Worm (Caenorhabditis elegans): Measurements from ENCODE around the gene F42A8.1.

F42A8.1 gene

DNA sequence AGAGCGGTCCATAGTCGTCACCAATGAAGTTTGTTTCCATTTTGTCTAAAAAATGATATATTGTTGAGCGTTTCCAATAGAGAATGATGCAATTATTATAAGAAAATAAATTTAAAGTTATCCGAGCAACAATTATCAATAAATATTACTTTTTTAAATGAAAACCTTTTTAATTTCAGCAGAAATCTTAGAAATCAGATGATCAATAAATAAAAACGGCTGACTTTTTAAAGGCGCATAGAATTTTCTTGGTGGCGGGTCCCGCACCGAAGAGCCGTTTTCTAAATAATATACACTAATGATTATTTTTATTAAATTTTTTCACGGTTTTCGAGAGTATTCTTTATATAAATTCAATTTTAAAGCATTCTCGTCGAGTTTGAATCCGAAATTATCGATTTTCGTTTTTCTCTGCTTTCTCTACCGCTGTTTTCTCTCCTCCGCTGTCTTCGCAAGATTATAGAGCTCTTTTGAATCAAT lies 23.5 kb downstream of the F42A8.1 start, which contains the start of gene rab-39:
Gene rab-39, minus strand, starts transcription at position 51 of the 480 bp plus-strand sequence.
- TF ChIP-seq lin-32 (GFP tag; optimal IDR thresholded peaks at IDR 0.05) = no peak
- TF ChIP-seq blmp-1 (tag; optimal IDR thresholded peaks at IDR 0.05) = no peak
- TF ChIP-seq ces-1 (GFP tag; optimal IDR thresholded peaks at IDR 0.05) = peak; percentile 74
- TF ChIP-seq sptf-1 (tag; optimal IDR thresholded peaks at IDR 0.05) = no peak
- TF ChIP-seq lin-13 (tag; optimal IDR thresholded peaks at IDR 0.05) = no peak
- no peak for TF ChIP-seq zip-8 (tag; optimal IDR thresholded peaks at IDR 0.05)
- TF ChIP-seq unc-39 (tag; optimal IDR thresholded peaks at IDR 0.05) = no peak
- TF ChIP-seq mep-1 (tag; optimal IDR thresholded peaks at IDR 0.05) = peak; percentile 36
- TF ChIP-seq elt-1 (tag; optimal IDR thresholded peaks at IDR 0.05; ENCODE audit: borderline replicate concordance, insufficient read depth) = no peak
- no peak for TF ChIP-seq tbx-8 (GFP tag; optimal IDR thresholded peaks at IDR 0.05)
- TF ChIP-seq hlh-1 (tag; optimal IDR thresholded peaks at IDR 0.05) = no peak
- TF ChIP-seq mls-2 (tag; optimal IDR thresholded peaks at IDR 0.05) = no peak
- TF ChIP-seq sem-2 (GFP tag; optimal IDR thresholded peaks at IDR 0.05) = no peak
- TF ChIP-seq elt-3 (tag; optimal IDR thresholded peaks at IDR 0.05) = no peak
- no peak for TF ChIP-seq mab-5 (tag; optimal IDR thresholded peaks at IDR 0.05)
- no peak for TF ChIP-seq nhr-28 (tag; optimal IDR thresholded peaks at IDR 0.05)
- no peak for TF ChIP-seq ceh-39 (tag; optimal IDR thresholded peaks at IDR 0.05)
- peak; percentile 12 for TF ChIP-seq lsy-2 (tag; optimal IDR thresholded peaks at IDR 0.05)
- TF ChIP-seq flh-1 (GFP tag; optimal IDR thresholded peaks at IDR 0.05) = no peak
- no peak for TF ChIP-seq snpc-4 (tag; optimal IDR thresholded peaks at IDR 0.05)
- no peak for TF ChIP-seq nhr-12 (tag; optimal IDR thresholded peaks at IDR 0.05)

DNA sequence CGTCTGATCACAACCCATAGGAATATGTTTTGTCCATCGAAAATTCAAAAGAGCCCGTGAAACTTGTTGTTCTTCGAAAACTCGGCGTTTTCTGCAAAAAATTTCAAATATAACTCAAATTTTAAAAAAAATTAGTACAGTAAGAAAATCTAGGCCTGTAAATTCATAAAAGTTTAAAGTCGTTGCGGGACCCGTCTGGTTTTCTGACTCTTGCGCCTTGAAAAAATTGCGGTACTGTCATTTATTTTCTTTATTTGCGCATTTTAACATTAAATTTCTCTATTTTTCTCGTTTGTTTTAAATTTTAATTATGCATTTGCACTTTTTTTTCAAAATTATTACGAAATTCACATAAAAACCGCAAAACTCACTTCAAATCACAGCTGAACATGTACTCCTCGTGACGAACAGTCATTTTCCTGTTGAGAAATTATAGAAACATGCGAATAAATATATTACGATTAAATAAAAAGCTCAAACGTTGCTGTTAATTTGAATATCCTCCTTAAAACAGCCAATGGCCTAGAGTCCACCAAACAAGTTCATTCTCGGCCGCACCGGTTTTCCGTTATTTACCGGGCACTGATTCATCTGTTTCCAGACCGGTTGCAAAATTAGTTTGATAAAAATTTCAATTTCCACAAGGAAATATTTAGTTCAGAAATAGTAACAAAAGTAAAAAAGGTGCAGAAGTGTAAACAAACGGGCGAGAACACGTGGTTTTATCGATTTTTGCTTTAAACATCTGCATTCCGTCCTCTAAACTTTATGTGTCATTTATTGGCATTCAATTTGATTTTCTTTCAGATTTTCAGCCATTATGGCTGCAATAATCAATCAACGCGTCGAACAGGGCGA lies 27.1 kb downstream of the F42A8.1 start, which contains the start of the genes csa-1 and wdfy-2:
Gene csa-1, minus strand, starts transcription at position 669 of the 858 bp plus-strand sequence.
Gene wdfy-2, plus strand, starts transcription at position 808 of the 858 bp plus-strand sequence.
- TF ChIP-seq cnd-1 (tag; optimal IDR thresholded peaks at IDR 0.05) (no peak), ceh-39 (tag; optimal IDR thresholded peaks at IDR 0.05) (no peak)

DNA sequence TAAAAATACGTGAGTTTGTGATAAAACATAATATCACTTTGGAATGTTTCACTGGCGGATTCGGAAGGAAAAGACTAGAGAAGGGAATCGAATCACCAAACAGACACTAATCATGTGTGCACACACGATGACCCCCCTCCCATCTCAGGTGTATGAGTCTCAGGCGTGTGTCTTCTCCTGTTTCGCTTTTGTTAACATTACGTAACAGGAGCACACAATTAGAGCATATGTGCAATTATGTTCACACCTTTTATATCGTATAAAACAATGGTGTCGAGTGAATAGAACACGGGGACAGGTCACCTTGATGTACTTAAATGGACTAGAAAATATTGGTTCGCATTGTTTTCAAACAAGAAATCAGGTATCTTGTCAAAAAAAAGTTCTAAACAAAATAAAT lies 29.6 kb downstream of the F42A8.1 start:
- TF ChIP-seq unc-39 (tag; optimal IDR thresholded peaks at IDR 0.05) (peak; percentile 38), mls-2 (tag; optimal IDR thresholded peaks at IDR 0.05) (no peak), nhr-2 (tag; optimal IDR thresholded peaks at IDR 0.05) (peak; percentile 93), cnd-1 (tag; optimal IDR thresholded peaks at IDR 0.05) (peak; percentile 30), zip-8 (tag; optimal IDR thresholded peaks at IDR 0.05) (peak; percentile 72), blmp-1 (tag; optimal IDR thresholded peaks at IDR 0.05) (no peak), nhr-28 (tag; optimal IDR thresholded peaks at IDR 0.05) (no peak), pha-4 (tag; optimal IDR thresholded peaks at IDR 0.05) (peak; percentile 2)

DNA sequence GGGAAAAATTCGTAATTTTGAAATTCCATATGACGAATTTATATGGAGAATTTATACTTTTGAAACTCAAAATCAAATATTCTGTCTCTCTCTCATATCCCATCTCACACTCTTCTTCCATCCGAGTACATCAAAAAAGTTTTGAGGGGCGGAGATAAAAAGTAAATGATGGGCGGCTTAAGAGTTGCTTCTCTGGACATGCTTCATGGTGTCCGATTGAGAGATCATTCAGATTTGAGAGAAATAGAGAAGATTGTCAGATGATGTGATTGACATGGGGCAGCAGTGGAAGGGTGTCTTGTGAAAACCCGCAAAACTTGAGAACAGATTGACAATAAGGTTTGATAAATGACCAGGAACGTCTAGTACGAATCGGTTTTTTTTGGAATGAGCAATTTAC lies 30.7 kb downstream of the F42A8.1 start:
- TF ChIP-seq unc-39 (tag; optimal IDR thresholded peaks at IDR 0.05) = no peak
- TF ChIP-seq unc-62 (GFP tag; optimal IDR thresholded peaks at IDR 0.05) = peak; percentile 91
- TF ChIP-seq ceh-39 (tag; optimal IDR thresholded peaks at IDR 0.05) = no peak
- TF ChIP-seq ham-2 (GFP tag; optimal IDR thresholded peaks at IDR 0.05) = no peak
- peak; percentile 57 for TF ChIP-seq ces-1 (GFP tag; optimal IDR thresholded peaks at IDR 0.05)

DNA sequence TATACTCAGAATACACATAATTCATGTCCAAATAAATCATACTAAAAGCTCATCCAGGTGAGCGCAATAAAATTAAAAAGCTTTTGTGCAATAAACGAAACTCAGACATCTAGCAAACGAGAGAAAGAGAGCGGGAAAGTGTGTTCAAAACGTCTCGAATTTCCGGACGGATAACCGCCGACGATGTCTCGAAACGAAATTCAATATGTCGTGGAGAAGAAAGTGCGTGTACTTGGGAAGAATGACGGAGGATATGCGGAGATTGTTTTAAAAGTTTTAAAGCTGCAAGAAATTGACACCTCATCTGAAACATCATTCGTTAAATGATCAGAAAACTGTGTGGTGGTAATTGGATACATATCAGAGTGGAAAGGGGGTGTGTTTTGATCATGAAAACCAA lies 31.7 kb downstream of the F42A8.1 start:
- TF ChIP-seq sptf-1 (tag; optimal IDR thresholded peaks at IDR 0.05) = no peak
- TF ChIP-seq snpc-4 (tag; optimal IDR thresholded peaks at IDR 0.05) = no peak
- TF ChIP-seq flh-1 (GFP tag; optimal IDR thresholded peaks at IDR 0.05) = no peak
- TF ChIP-seq nhr-12 (tag; optimal IDR thresholded peaks at IDR 0.05) = no peak

DNA sequence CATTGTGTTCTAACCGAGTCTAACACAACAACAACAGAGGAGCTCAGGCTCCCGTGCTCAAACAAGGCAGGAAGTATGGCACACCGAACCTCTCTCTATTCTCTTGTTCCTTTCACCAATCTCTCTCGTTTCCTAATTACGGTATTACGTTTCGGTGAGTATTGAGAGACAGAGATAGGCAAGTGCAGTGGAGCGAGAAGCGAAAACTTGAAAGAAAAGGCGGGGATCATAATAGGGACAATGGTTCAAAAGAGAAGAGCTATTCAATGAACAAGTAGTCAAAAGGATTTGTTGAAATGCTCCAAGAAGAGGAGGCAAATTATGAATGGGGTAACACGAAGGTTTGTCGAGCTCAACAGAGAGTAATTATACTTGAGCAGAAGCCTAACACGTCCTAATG lies 33.1 kb downstream of the F42A8.1 start:
- no peak for TF ChIP-seq drap-1 (GFP tag; optimal IDR thresholded peaks at IDR 0.05)
- TF ChIP-seq mls-2 (tag; optimal IDR thresholded peaks at IDR 0.05) = peak; percentile 1
- peak; percentile 50 for TF ChIP-seq ces-1 (GFP tag; optimal IDR thresholded peaks at IDR 0.05)
- no peak for TF ChIP-seq nhr-237 (tag; optimal IDR thresholded peaks at IDR 0.05)
- TF ChIP-seq snpc-4 (tag; optimal IDR thresholded peaks at IDR 0.05) = no peak
- TF ChIP-seq unc-62 (GFP tag; optimal IDR thresholded peaks at IDR 0.05) = no peak
- TF ChIP-seq ceh-43 (GFP tag; optimal IDR thresholded peaks at IDR 0.05) = no peak
- no peak for TF ChIP-seq unc-120 (tag; optimal IDR thresholded peaks at IDR 0.05; ENCODE audit: poor library complexity, severe bottlenecking)
